Worm (Caenorhabditis elegans) whole organism, mixed stage, embryonic: ENCODE data around the gene F21D5.4.
A peak's percentile ranks its signal among the peaks of the same experiment; 100 is the strongest.

Experiments used
- M03D4.4 ChIP-seq: sonication (generic microtip); optimal IDR thresholded peaks from 2 replicates; lab custom pipeline; 2017; ENCODE audit warnings: mild to moderate bottlenecking, missing genetic modification characterization, missing compliant biosample characterization
- bed-3 ChIP-seq: fragments of 200-800 bp; sonication (Bioruptor generic); optimal IDR thresholded peaks from 3 replicates; lab custom pipeline; 2018; ENCODE audit warnings: mild to moderate bottlenecking, missing genetic modification characterization, moderate library complexity, missing compliant biosample characterization
- blmp-1 ChIP-seq: fragments of 150-350 bp; optimal IDR thresholded peaks from 2 replicates; lab custom pipeline; 2014; ENCODE audit warnings: missing biosample characterization, missing genetic modification characterization
- ceh-39 ChIP-seq: fragments of 150-350 bp; optimal IDR thresholded peaks from 2 replicates; lab custom pipeline; 2014; ENCODE audit warnings: missing biosample characterization, missing genetic modification characterization
- ceh-43 ChIP-seq: fragments of 200-800 bp; sonication (Bioruptor generic); optimal IDR thresholded peaks from 2 replicates; lab custom pipeline; 2018; ENCODE audit warnings: mild to moderate bottlenecking, missing genetic modification characterization, moderate library complexity, missing compliant biosample characterization
- ceh-83 ChIP-seq: fragments of 200-800 bp; sonication (Bioruptor generic); optimal IDR thresholded peaks from 2 replicates; lab custom pipeline; 2018; ENCODE audit warnings: mild to moderate bottlenecking, missing genetic modification characterization, missing compliant biosample characterization
- ces-1 ChIP-seq: fragments of 150-350 bp; optimal IDR thresholded peaks from 2 replicates; lab custom pipeline; 2014; ENCODE audit warnings: missing biosample characterization, missing genetic modification reagents, missing genetic modification characterization
- elt-1 ChIP-seq: sonication (generic microtip); optimal IDR thresholded peaks from 2 replicates; lab custom pipeline; 2017; ENCODE audit warnings: missing genetic modification characterization, mild to moderate bottlenecking, missing compliant biosample characterization, antibody characterized with exemption, moderate library complexity, borderline replicate concordance; ENCODE audit not compliant: insufficient read depth
- elt-3 ChIP-seq: fragments of 150-350 bp; optimal IDR thresholded peaks from 2 replicates; lab custom pipeline; 2014; ENCODE audit warnings: missing biosample characterization, missing genetic modification characterization
- flh-1 ChIP-seq: fragments of 200-800 bp; sonication (Bioruptor generic); optimal IDR thresholded peaks from 2 replicates; lab custom pipeline; 2018; ENCODE audit warnings: mild to moderate bottlenecking, missing genetic modification characterization, moderate library complexity, missing compliant biosample characterization
- ham-2 ChIP-seq: fragments of 200-800 bp; sonication (Bioruptor generic); optimal IDR thresholded peaks from 2 replicates; lab custom pipeline; 2018; ENCODE audit warnings: mild to moderate bottlenecking, missing genetic modification characterization, missing compliant biosample characterization
- lin-13 ChIP-seq: fragments of 150-350 bp; optimal IDR thresholded peaks from 2 replicates; lab custom pipeline; 2014; ENCODE audit warnings: missing biosample characterization, missing genetic modification characterization
- lin-32 ChIP-seq: fragments of 200-800 bp; sonication (Bioruptor generic); optimal IDR thresholded peaks from 2 replicates; lab custom pipeline; 2018; ENCODE audit warnings: mild to moderate bottlenecking, missing genetic modification characterization, missing compliant biosample characterization
- lsy-2 ChIP-seq: fragments of 150-350 bp; optimal IDR thresholded peaks from 2 replicates; lab custom pipeline; 2014; ENCODE audit warnings: missing biosample characterization, missing genetic modification characterization
- mep-1 ChIP-seq: fragments of 150-350 bp; optimal IDR thresholded peaks from 2 replicates; lab custom pipeline; 2017; ENCODE audit warnings: missing biosample characterization, missing genetic modification reagents, missing genetic modification characterization, inconsistent platforms
- mls-2 ChIP-seq: sonication (generic microtip); optimal IDR thresholded peaks from 2 replicates; lab custom pipeline; 2016; ENCODE audit warnings: mild to moderate bottlenecking, missing genetic modification characterization, moderate library complexity, missing compliant biosample characterization
- nhr-12 ChIP-seq: fragments of 150-350 bp; optimal IDR thresholded peaks from 2 replicates; lab custom pipeline; 2014; ENCODE audit warnings: missing biosample characterization, missing genetic modification characterization
- nhr-237 ChIP-seq: fragments of 150-350 bp; optimal IDR thresholded peaks from 2 replicates; lab custom pipeline; 2014; ENCODE audit warnings: missing biosample characterization, missing genetic modification characterization
- nhr-28 ChIP-seq: fragments of 150-350 bp; optimal IDR thresholded peaks from 2 replicates; lab custom pipeline; 2014; ENCODE audit warnings: missing biosample characterization, missing genetic modification characterization
- nhr-76 ChIP-seq: sonication (generic microtip); optimal IDR thresholded peaks from 2 replicates; lab custom pipeline; 2017; ENCODE audit warnings: missing biosample characterization, missing genetic modification characterization
- pha-4 ChIP-seq: fragments of 150-350 bp; optimal IDR thresholded peaks from 2 replicates; lab custom pipeline; 2018; ENCODE audit warnings: missing biosample characterization, missing genetic modification reagents, missing genetic modification characterization
- sem-2 ChIP-seq: fragments of 200-800 bp; sonication (Bioruptor generic); optimal IDR thresholded peaks from 2 replicates; lab custom pipeline; 2018; ENCODE audit warnings: mild to moderate bottlenecking, missing genetic modification characterization, missing compliant biosample characterization
- snpc-4 ChIP-seq: fragments of 150-350 bp; optimal IDR thresholded peaks from 2 replicates; lab custom pipeline; 2014; ENCODE audit warnings: missing biosample characterization, missing genetic modification characterization
- sptf-1 ChIP-seq: sonication (generic microtip); optimal IDR thresholded peaks from 2 replicates; lab custom pipeline; 2017; ENCODE audit warnings: mild to moderate bottlenecking, missing genetic modification characterization, moderate library complexity, missing compliant biosample characterization
- tbx-8 ChIP-seq: fragments of 200-800 bp; sonication (Bioruptor generic); optimal IDR thresholded peaks from 2 replicates; lab custom pipeline; 2018; ENCODE audit warnings: mild to moderate bottlenecking, missing genetic modification characterization, moderate library complexity, missing compliant biosample characterization
- unc-120 ChIP-seq: sonication (generic microtip); optimal IDR thresholded peaks from 2 replicates; lab custom pipeline; 2017; ENCODE audit warnings: missing genetic modification characterization, missing compliant biosample characterization; ENCODE audit not compliant: poor library complexity, severe bottlenecking
- unc-39 ChIP-seq: fragments of 150-350 bp; optimal IDR thresholded peaks from 2 replicates; lab custom pipeline; 2014; ENCODE audit warnings: missing biosample characterization, missing genetic modification characterization
- unc-62 ChIP-seq: fragments of 150-350 bp; optimal IDR thresholded peaks from 2 replicates; lab custom pipeline; 2014; ENCODE audit warnings: missing biosample characterization, missing genetic modification reagents, missing genetic modification characterization

F21D5.4 gene

DNA sequence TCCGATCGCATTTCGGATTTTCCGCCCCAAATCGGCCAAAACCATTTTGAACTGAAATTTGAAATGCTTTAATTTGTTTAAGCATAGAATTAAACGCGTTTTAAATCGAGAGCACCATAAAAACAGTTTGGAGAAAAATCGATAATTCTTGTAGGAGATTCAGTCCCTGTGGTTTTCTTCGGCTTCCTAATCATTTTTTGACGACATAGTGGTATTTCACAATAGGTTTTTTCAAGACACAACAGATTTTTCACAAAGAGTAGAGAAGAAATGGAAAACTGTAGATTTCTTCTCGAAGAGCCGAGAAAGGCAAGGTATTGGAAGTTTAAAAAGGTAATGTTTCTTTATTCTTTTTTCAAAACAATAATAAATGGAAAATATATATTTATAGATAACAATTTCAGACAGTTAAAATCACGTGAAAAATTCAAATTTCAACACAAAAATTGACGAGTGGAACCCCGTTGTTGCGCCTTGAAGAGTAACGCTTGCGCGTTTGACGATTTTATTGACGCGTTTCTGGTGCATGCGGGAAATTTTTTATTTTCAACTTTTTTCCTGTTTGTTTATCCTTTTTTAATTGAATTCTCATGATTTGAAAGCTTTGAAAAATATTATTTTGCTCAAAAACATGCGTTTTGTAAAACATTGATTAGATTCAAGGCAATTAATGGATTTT, 5.9 kb downstream of the F21D5.4 start, which contains the start of gene F21D5.7:
Gene F21D5.7, minus strand, starts transcription at position 51 of the 679 bp plus-strand sequence.
- TF ChIP-seq ces-1 (peak; percentile 28), lin-13 (tag; lab: Kevin White, UChicago) (peak; percentile 1), sptf-1 (tag; lab: Kevin White, UChicago) (peak; percentile 31), nhr-237 (tag; lab: Kevin White, UChicago) (peak; percentile 33), pha-4 (tag; lab: Kevin White, UChicago) (peak; percentile 36), nhr-28 (tag; lab: Kevin White, UChicago) (no peak), lsy-2 (peak; percentile 65), mep-1 (tag; lab: Kevin White, UChicago) (peak; percentile 49), nhr-12 (tag; lab: Kevin White, UChicago) (no peak)

ce11 chrIV:8745591-8746302, 7.9 kb downstream of the F21D5.4 start, which contains the start of the genes F20C5.7 and parg-1:
Gene F20C5.7, minus strand, starts transcription at chrIV:8745691.
Gene parg-1, plus strand, starts transcription at chrIV:8746252.
- TF ChIP-seq snpc-4 (tag; lab: Kevin White, UChicago) (no peak), sptf-1 (tag; lab: Kevin White, UChicago) (no peak), unc-120 (tag; lab: Kevin White, UChicago) (no peak), ces-1 (no peak), lin-13 (tag; lab: Kevin White, UChicago) (no peak), elt-1 (no peak), ceh-43 (GFP tag; lab: Kevin White, UChicago) (no peak), unc-39 (no peak)

DNA sequence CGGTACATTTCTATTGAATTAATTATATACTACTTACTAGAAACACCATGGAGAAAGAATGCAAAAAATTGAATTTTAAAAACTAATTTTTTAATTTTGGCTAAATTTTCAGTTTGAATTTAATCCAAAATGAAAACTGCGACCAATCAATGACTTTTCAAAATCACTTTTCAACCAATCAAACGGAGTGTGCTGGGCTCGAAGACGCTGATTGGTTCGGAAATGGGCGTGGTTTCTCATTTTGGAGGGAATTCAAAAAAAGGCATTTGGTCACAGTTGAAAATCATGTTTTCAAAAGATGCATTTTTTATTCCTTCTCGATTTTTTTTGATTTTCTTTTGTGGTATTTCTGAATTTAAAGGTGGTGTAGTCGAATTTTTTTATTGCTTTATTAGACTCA, 11.1 kb downstream of the F21D5.4 start:
- TF ChIP-seq sem-2 (GFP tag; lab: Kevin White, UChicago) (no peak), pha-4 (tag; lab: Kevin White, UChicago) (no peak), ham-2 (GFP tag; lab: Kevin White, UChicago) (no peak), unc-39 (no peak), bed-3 (GFP tag; lab: Kevin White, UChicago) (no peak), lsy-2 (no peak), elt-3 (no peak), flh-1 (GFP tag; lab: Kevin White, UChicago) (no peak), nhr-28 (tag; lab: Kevin White, UChicago) (no peak), tbx-8 (GFP tag; lab: Kevin White, UChicago) (no peak), lin-13 (tag; lab: Kevin White, UChicago) (no peak), blmp-1 (tag; lab: Kevin White, UChicago) (no peak)

- TF ChIP-seq elt-3 (no peak), nhr-76 (tag; lab: Kevin White, UChicago) (no peak), lsy-2 (no peak), ham-2 (GFP tag; lab: Kevin White, UChicago) (no peak), flh-1 (GFP tag; lab: Kevin White, UChicago) (no peak), sptf-1 (tag; lab: Kevin White, UChicago) (no peak), pha-4 (tag; lab: Kevin White, UChicago) (no peak), ceh-83 (GFP tag; lab: Kevin White, UChicago) (no peak), lin-32 (GFP tag; lab: Kevin White, UChicago) (no peak), ceh-39 (tag; lab: Kevin White, UChicago) (no peak), unc-120 (tag; lab: Kevin White, UChicago) (no peak), M03D4.4 (no peak), unc-62 (GFP tag; lab: Kevin White, UChicago) (no peak), nhr-28 (tag; lab: Kevin White, UChicago) (no peak)
- TF ChIP-seq, all 35 proteins: peak for 0
Measured at ce11 chrIV:8752492-8752891, 14.6 kb downstream of the F21D5.4 start.

DNA sequence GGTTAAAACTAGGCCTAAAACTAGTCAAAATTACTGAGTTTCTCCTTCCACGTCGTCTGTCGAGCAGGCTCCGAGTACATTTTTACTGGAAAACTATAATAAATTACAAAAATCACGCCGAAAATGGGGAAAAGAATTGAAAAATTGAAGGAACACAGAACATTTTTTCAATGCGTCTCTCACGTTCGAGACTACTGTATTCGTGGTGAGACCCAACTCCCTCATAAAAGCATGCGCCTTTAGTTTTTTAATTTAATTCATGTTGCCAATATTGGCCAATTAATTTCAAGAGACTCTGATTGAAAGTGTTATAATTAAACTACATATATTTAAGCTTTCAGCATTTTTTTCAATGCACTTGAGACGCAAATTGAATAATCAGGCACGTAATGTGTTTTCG, 16.3 kb downstream of the F21D5.4 start:
- TF ChIP-seq ceh-83 (GFP tag; lab: Kevin White, UChicago) (peak; percentile 10), mls-2 (tag; lab: Kevin White, UChicago) (no peak), mep-1 (tag; lab: Kevin White, UChicago) (no peak)
- TF ChIP-seq, all 35 proteins: peak for 1
